Worm (Caenorhabditis elegans) whole organism, mixed stage, embryonic: ENCODE measurements around the gene srx-93.

Experiments
- M03D4.4 ChIP-seq: sonication (generic microtip); optimal IDR thresholded peaks from 2 replicates; lab custom pipeline; 2017; ENCODE audit warnings: mild to moderate bottlenecking, missing genetic modification characterization, missing compliant biosample characterization
- bed-3 ChIP-seq: fragments of 200-800 bp; sonication (Bioruptor generic); optimal IDR thresholded peaks from 3 replicates; lab custom pipeline; 2018; ENCODE audit warnings: mild to moderate bottlenecking, missing genetic modification characterization, moderate library complexity, missing compliant biosample characterization
- blmp-1 ChIP-seq: fragments of 150-350 bp; optimal IDR thresholded peaks from 2 replicates; lab custom pipeline; 2014; ENCODE audit warnings: missing biosample characterization, missing genetic modification characterization
- ceh-39 ChIP-seq: fragments of 150-350 bp; optimal IDR thresholded peaks from 2 replicates; lab custom pipeline; 2014; ENCODE audit warnings: missing biosample characterization, missing genetic modification characterization
- ceh-83 ChIP-seq: fragments of 200-800 bp; sonication (Bioruptor generic); optimal IDR thresholded peaks from 2 replicates; lab custom pipeline; 2018; ENCODE audit warnings: mild to moderate bottlenecking, missing genetic modification characterization, missing compliant biosample characterization
- ces-1 ChIP-seq: fragments of 150-350 bp; optimal IDR thresholded peaks from 2 replicates; lab custom pipeline; 2014; ENCODE audit warnings: missing biosample characterization, missing genetic modification reagents, missing genetic modification characterization
- cnd-1 ChIP-seq: fragments of 200-800 bp; sonication (Bioruptor generic); optimal IDR thresholded peaks from 2 replicates; lab custom pipeline; 2018; ENCODE audit warnings: mild to moderate bottlenecking, missing genetic modification characterization, missing compliant biosample characterization
- elt-1 ChIP-seq: sonication (generic microtip); optimal IDR thresholded peaks from 2 replicates; lab custom pipeline; 2017; ENCODE audit warnings: missing genetic modification characterization, mild to moderate bottlenecking, missing compliant biosample characterization, antibody characterized with exemption, moderate library complexity, borderline replicate concordance; ENCODE audit not compliant: insufficient read depth
- elt-3 ChIP-seq: fragments of 150-350 bp; optimal IDR thresholded peaks from 2 replicates; lab custom pipeline; 2014; ENCODE audit warnings: missing biosample characterization, missing genetic modification characterization
- ham-2 ChIP-seq: fragments of 200-800 bp; sonication (Bioruptor generic); optimal IDR thresholded peaks from 2 replicates; lab custom pipeline; 2018; ENCODE audit warnings: mild to moderate bottlenecking, missing genetic modification characterization, missing compliant biosample characterization
- hlh-1 ChIP-seq: fragments of 150-350 bp; optimal IDR thresholded peaks from 2 replicates; lab custom pipeline; 2014; ENCODE audit warnings: missing biosample characterization, missing genetic modification reagents, missing genetic modification characterization
- lin-13 ChIP-seq: fragments of 150-350 bp; optimal IDR thresholded peaks from 2 replicates; lab custom pipeline; 2014; ENCODE audit warnings: missing biosample characterization, missing genetic modification characterization
- lin-32 ChIP-seq: fragments of 200-800 bp; sonication (Bioruptor generic); optimal IDR thresholded peaks from 2 replicates; lab custom pipeline; 2018; ENCODE audit warnings: mild to moderate bottlenecking, missing genetic modification characterization, missing compliant biosample characterization
- lsy-2 ChIP-seq: fragments of 150-350 bp; optimal IDR thresholded peaks from 2 replicates; lab custom pipeline; 2014; ENCODE audit warnings: missing biosample characterization, missing genetic modification characterization
- mab-5 ChIP-seq: fragments of 150-350 bp; optimal IDR thresholded peaks from 2 replicates; lab custom pipeline; 2014; ENCODE audit warnings: missing biosample characterization, missing genetic modification characterization
- mep-1 ChIP-seq: fragments of 150-350 bp; optimal IDR thresholded peaks from 2 replicates; lab custom pipeline; 2017; ENCODE audit warnings: missing biosample characterization, missing genetic modification reagents, missing genetic modification characterization, inconsistent platforms
- mls-2 ChIP-seq: sonication (generic microtip); optimal IDR thresholded peaks from 2 replicates; lab custom pipeline; 2016; ENCODE audit warnings: mild to moderate bottlenecking, missing genetic modification characterization, moderate library complexity, missing compliant biosample characterization
- nhr-12 ChIP-seq: fragments of 150-350 bp; optimal IDR thresholded peaks from 2 replicates; lab custom pipeline; 2014; ENCODE audit warnings: missing biosample characterization, missing genetic modification characterization
- nhr-2 ChIP-seq: fragments of 150-350 bp; optimal IDR thresholded peaks from 2 replicates; lab custom pipeline; 2014; ENCODE audit warnings: missing biosample characterization, missing genetic modification characterization
- nhr-237 ChIP-seq: fragments of 150-350 bp; optimal IDR thresholded peaks from 2 replicates; lab custom pipeline; 2014; ENCODE audit warnings: missing biosample characterization, missing genetic modification characterization
- nhr-28 ChIP-seq: fragments of 150-350 bp; optimal IDR thresholded peaks from 2 replicates; lab custom pipeline; 2014; ENCODE audit warnings: missing biosample characterization, missing genetic modification characterization
- nhr-76 ChIP-seq: sonication (generic microtip); optimal IDR thresholded peaks from 2 replicates; lab custom pipeline; 2017; ENCODE audit warnings: missing biosample characterization, missing genetic modification characterization
- pha-4 ChIP-seq: fragments of 150-350 bp; optimal IDR thresholded peaks from 2 replicates; lab custom pipeline; 2018; ENCODE audit warnings: missing biosample characterization, missing genetic modification reagents, missing genetic modification characterization
- sem-2 ChIP-seq: fragments of 200-800 bp; sonication (Bioruptor generic); optimal IDR thresholded peaks from 2 replicates; lab custom pipeline; 2018; ENCODE audit warnings: mild to moderate bottlenecking, missing genetic modification characterization, missing compliant biosample characterization
- snpc-4 ChIP-seq: fragments of 150-350 bp; optimal IDR thresholded peaks from 2 replicates; lab custom pipeline; 2014; ENCODE audit warnings: missing biosample characterization, missing genetic modification characterization
- unc-120 ChIP-seq: sonication (generic microtip); optimal IDR thresholded peaks from 2 replicates; lab custom pipeline; 2017; ENCODE audit warnings: missing genetic modification characterization, missing compliant biosample characterization; ENCODE audit not compliant: poor library complexity, severe bottlenecking
- unc-39 ChIP-seq: fragments of 150-350 bp; optimal IDR thresholded peaks from 2 replicates; lab custom pipeline; 2014; ENCODE audit warnings: missing biosample characterization, missing genetic modification characterization
- unc-62 ChIP-seq: fragments of 150-350 bp; optimal IDR thresholded peaks from 2 replicates; lab custom pipeline; 2014; ENCODE audit warnings: missing biosample characterization, missing genetic modification reagents, missing genetic modification characterization
- zip-8 ChIP-seq: fragments of 150-350 bp; optimal IDR thresholded peaks from 2 replicates; lab custom pipeline; 2014; ENCODE audit warnings: missing biosample characterization, missing genetic modification characterization
- ztf-11 ChIP-seq: fragments of 150-350 bp; optimal IDR thresholded peaks from 2 replicates; lab custom pipeline; 2014; ENCODE audit warnings: missing biosample characterization, missing genetic modification characterization

The srx-93 gene

DNA sequence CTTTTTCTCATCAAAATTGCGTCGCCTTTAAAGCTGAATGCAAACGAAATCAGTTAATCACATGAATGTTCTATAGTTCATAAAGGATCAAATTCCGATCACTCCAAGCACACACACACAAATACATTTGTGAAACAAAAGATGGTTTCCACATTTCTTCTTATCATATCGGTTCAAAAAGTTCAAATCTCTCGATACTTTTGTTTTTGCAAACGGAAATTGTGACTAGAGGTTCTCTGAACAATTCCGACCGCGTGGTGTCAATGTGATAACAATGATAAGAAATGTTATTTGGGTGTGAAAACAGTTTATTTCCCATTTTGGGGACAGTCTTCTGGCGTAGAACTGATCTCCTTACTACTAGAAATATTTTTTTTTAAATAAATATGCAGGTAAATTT is 3.7 kb downstream of the srx-93 start:
- TF ChIP-seq cnd-1 (tag; lab: Kevin White, UChicago) = no peak
- no peak for TF ChIP-seq lsy-2
- no peak for TF ChIP-seq nhr-237 (tag; lab: Kevin White, UChicago)
- no peak for TF ChIP-seq ceh-83

DNA sequence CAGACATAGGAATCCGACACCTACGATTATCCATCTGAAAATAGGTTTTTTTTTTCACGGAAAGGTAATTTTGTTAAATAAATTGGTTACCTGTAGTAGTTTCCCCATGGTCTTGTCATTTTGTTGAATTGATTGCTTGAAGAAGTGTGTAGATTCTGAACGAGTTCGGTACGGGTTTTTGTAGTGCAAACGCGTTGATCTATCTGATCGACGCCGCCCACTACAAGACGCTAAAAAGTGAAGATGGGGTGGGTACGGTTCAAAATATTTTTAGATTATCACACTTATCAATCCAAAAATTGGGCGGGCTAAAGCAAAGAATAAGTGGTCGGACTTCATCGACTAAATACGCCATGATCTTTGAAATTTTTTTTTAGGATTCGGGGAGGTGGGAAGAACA is 6.1 kb downstream of the srx-93 start, which contains the start of gene T22F3.11:
Gene T22F3.11, minus strand, starts transcription at position 157 of the 400 bp plus-strand sequence.
- TF ChIP-seq nhr-28 (tag; lab: Kevin White, UChicago) (no peak), snpc-4 (no peak), unc-120 (tag; lab: Kevin White, UChicago) (no peak), M03D4.4 (no peak), lin-32 (GFP tag; lab: Kevin White, UChicago) (no peak), blmp-1 (no peak), mls-2 (tag; lab: Kevin White, UChicago) (no peak), mab-5 (no peak), cnd-1 (tag; lab: Kevin White, UChicago) (no peak), elt-3 (tag; lab: Kevin White, UChicago) (no peak), unc-62 (GFP tag; lab: Kevin White, UChicago) (no peak), ceh-83 (no peak), unc-39 (tag; lab: Kevin White, UChicago) (no peak), ztf-11 (tag; lab: Kevin White, UChicago) (no peak), hlh-1 (tag; lab: Kevin White, UChicago) (no peak), mep-1 (tag; lab: Kevin White, UChicago) (no peak)

DNA sequence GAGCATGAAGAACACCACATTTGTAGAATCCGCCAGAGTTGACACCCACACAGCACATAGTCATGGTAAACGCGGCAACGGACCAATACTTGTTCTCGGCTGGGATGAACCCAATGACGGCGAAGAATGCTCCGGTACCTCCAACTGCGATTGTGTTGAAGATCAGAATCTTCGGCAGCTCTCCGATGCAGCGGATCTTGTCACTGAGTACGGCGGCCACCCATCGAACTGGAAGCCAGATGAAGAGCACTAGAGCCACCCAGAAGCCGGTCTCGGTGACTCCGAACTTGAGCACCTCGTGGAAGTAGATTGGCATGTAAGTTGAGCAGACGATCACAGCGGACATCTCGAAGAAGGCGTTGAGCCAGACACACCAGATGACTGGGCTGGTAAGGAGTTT is 7.5 kb downstream of the srx-93 start:
- TF ChIP-seq unc-39 (tag; lab: Kevin White, UChicago) (no peak), hlh-1 (tag; lab: Kevin White, UChicago) (no peak), nhr-12 (no peak), nhr-2 (tag; lab: Kevin White, UChicago) (no peak), bed-3 (GFP tag; lab: Kevin White, UChicago) (no peak), sem-2 (GFP tag; lab: Kevin White, UChicago) (no peak), snpc-4 (no peak), lsy-2 (no peak), ces-1 (no peak), nhr-28 (tag; lab: Kevin White, UChicago) (no peak), ceh-39 (tag; lab: Kevin White, UChicago) (no peak), lin-13 (tag; lab: Kevin White, UChicago) (no peak), nhr-237 (tag; lab: Kevin White, UChicago) (no peak)

DNA sequence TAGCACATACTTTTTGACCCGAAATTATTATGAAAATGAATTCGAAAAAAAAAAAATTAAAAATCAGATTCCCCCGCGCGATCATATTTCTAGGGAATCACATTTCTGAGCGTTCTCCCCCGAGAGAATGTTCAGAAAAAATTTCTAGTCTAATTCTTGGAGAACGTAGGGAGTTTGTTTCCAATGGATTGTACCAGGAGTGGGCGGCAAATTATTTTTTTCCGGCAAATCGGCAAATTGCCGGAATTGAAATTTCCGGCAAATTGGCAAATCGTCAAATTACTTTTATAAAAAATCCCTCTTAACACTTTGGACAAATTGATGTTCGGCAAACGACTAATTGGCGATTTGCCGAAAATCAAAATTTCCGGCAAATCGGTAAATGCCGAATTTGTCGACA is 8.9 kb downstream of the srx-93 start, which contains the start of gene T22F3.10:
Gene T22F3.10, minus strand, starts transcription at position 101 of the 400 bp plus-strand sequence.
- no peak for TF ChIP-seq lsy-2
- TF ChIP-seq ceh-83 = no peak
- TF ChIP-seq lin-32 (GFP tag; lab: Kevin White, UChicago) = no peak
- no peak for TF ChIP-seq ztf-11 (tag; lab: Kevin White, UChicago)
- no peak for TF ChIP-seq unc-120 (tag; lab: Kevin White, UChicago)
- no peak for TF ChIP-seq hlh-1 (tag; lab: Kevin White, UChicago)
- TF ChIP-seq, all 35 proteins: peak for 0

DNA sequence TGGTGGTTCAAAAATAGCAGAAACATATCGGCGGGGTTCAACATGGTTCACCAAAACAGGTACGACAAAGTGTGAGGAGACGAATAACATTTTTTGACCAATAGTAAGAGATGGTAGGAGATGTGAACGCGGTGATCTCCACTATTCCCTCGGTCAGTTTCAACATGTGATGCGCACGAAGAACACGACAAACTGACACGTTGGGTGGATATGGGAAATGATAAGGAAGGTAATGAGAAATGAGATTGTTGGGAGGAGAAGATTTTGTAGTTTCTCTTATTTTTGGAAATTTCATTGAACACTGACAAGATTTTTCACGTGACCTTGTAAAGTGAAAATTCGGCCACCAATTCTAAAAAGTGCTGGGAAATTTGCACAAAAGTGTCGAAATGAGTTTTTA is 9.8 kb downstream of the srx-93 start:
- TF ChIP-seq elt-1 (tag; lab: Kevin White, UChicago) (no peak), mep-1 (tag; lab: Kevin White, UChicago) (no peak), blmp-1 (no peak)

DNA sequence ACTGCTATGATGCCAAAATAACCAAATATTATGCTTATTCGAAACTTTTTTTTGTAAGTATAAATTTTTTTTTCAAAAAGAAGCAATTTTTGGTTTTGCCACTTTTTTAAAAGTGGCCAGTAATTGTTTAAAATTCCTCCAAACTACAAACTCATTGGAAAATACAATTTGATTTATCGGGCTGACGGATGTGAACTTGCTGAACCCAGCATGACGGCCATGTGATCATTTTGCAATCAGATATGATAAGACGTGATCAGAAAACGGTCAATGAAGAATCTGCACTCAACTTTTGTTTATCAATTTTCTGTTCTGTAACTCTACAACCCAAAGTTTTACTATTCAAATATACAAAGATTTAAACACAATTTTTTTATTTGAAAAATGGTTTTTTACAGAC is 14.1 kb downstream of the srx-93 start:
- no peak for TF ChIP-seq unc-120 (tag; lab: Kevin White, UChicago)
- no peak for TF ChIP-seq M03D4.4
- TF ChIP-seq nhr-28 (tag; lab: Kevin White, UChicago) = no peak
- no peak for TF ChIP-seq zip-8
- no peak for TF ChIP-seq ces-1
- no peak for TF ChIP-seq ztf-11 (tag; lab: Kevin White, UChicago)
- TF ChIP-seq, all 35 proteins: peak for 0

DNA sequence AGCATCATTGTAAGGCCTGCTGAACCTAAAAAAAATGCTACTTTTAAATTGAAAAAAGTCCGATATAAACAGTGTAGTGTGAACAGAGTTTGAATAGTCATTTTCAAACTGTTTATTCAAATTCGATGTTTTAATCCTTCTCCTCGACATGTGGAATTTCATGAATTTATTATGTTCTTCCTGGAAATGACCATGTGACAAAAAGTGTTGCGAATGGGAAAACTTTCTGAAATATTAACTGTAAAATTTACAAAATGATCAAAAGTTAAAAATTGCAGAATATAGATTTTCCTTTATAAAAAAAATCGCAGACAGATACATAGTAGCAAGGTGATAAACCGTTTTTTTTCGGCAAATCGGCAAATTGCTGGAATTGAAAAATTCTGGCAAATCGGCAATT is 15.2 kb downstream of the srx-93 start, which contains the start of gene T22F3.8:
Gene T22F3.8, minus strand, starts transcription at position 101 of the 400 bp plus-strand sequence.
- TF ChIP-seq pha-4 (tag; lab: Kevin White, UChicago) = no peak
- TF ChIP-seq elt-3 (tag; lab: Kevin White, UChicago) = no peak
- TF ChIP-seq ceh-83 = no peak
- TF ChIP-seq ceh-39 (tag; lab: Kevin White, UChicago) = no peak
- no peak for TF ChIP-seq elt-1 (tag; lab: Kevin White, UChicago)
- TF ChIP-seq nhr-28 (tag; lab: Kevin White, UChicago) = no peak
- TF ChIP-seq lin-32 (GFP tag; lab: Kevin White, UChicago) = no peak
- TF ChIP-seq nhr-237 (tag; lab: Kevin White, UChicago) = no peak
- no peak for TF ChIP-seq lin-13 (tag; lab: Kevin White, UChicago)
- no peak for TF ChIP-seq sem-2 (GFP tag; lab: Kevin White, UChicago)
- no peak for TF ChIP-seq ham-2 (GFP tag; lab: Kevin White, UChicago)
- TF ChIP-seq ces-1 = no peak
- no peak for TF ChIP-seq nhr-76 (tag; lab: Kevin White, UChicago)
- no peak for TF ChIP-seq snpc-4
- TF ChIP-seq lsy-2 = no peak
- no peak for TF ChIP-seq bed-3 (GFP tag; lab: Kevin White, UChicago)
- no peak for TF ChIP-seq nhr-2 (tag; lab: Kevin White, UChicago)
- no peak for TF ChIP-seq ztf-11 (tag; lab: Kevin White, UChicago)
